Fruit fly (Drosophila melanogaster): ENCODE results near the gene plum.

dm6 chr3R:26503317-26503716, 31.7 kb downstream of the plum start:
- TF ChIP-seq Crg-1 (GFP tag; optimal IDR thresholded peaks at IDR 0.05) (no peak), cic (GFP tag; optimal IDR thresholded peaks at IDR 0.05) (no peak), CG1620 (GFP tag; optimal IDR thresholded peaks at IDR 0.05) (no peak), Mnt (GFP tag; optimal IDR thresholded peaks at IDR 0.05) (no peak), ovo (GFP tag; optimal IDR thresholded peaks at IDR 0.05) (no peak), CG14711 (tag; optimal IDR thresholded peaks at IDR 0.05) (no peak), CG11617 (GFP tag; optimal IDR thresholded peaks at IDR 0.05) (no peak), CG7101 (tag; optimal IDR thresholded peaks at IDR 0.05) (no peak)

Measured in whole organism, adult.